Worm (Caenorhabditis elegans) whole organism, L1 larva: ENCODE measurements around the gene nspd-2.

Experiments
- C04F5.9 ChIP-seq: sonication (generic microtip); optimal IDR thresholded peaks from 2 replicates; lab custom pipeline; 2016; ENCODE audit warnings: missing genetic modification characterization, missing compliant biosample characterization
- C16A3.4 ChIP-seq: fragments of 150-350 bp; optimal IDR thresholded peaks from 2 replicates; lab custom pipeline; 2014; ENCODE audit warnings: missing biosample characterization, missing genetic modification characterization
- C34B4.2 ChIP-seq: sonication (generic microtip); optimal IDR thresholded peaks from 2 replicates; lab custom pipeline; 2017; ENCODE audit warnings: mild to moderate bottlenecking, missing genetic modification characterization, missing compliant biosample characterization
- F16B12.6 ChIP-seq: fragments of 150-350 bp; optimal IDR thresholded peaks from 2 replicates; lab custom pipeline; 2014; ENCODE audit warnings: missing biosample characterization, missing genetic modification characterization
- aha-1 ChIP-seq: fragments of 150-350 bp; optimal IDR thresholded peaks from 2 replicates; lab custom pipeline; 2014; ENCODE audit warnings: missing biosample characterization, missing genetic modification characterization
- aly-2 ChIP-seq: fragments of 150-350 bp; optimal IDR thresholded peaks from 2 replicates; lab custom pipeline; 2014; ENCODE audit warnings: missing biosample characterization, missing genetic modification characterization
- blmp-1 ChIP-seq: fragments of 150-350 bp; optimal IDR thresholded peaks from 2 replicates; lab custom pipeline; 2014; ENCODE audit warnings: missing biosample characterization, missing genetic modification characterization
- ceh-63 ChIP-seq: fragments of 200-800 bp; sonication (Bioruptor generic); optimal IDR thresholded peaks from 2 replicates; lab custom pipeline; 2018; ENCODE audit warnings: mild to moderate bottlenecking, missing genetic modification characterization, missing compliant biosample characterization
- ceh-8 ChIP-seq: fragments of 200-800 bp; sonication (Bioruptor generic); optimal IDR thresholded peaks from 2 replicates; lab custom pipeline; 2018; ENCODE audit warnings: mild to moderate bottlenecking, missing genetic modification characterization, moderate library complexity, missing compliant biosample characterization
- ceh-88 ChIP-seq: fragments of 200-800 bp; sonication (Bioruptor generic); IDR thresholded peaks from 2 replicates; pipeline ENCODE4 v1.3.6; 2022; ENCODE audit warnings: missing genetic modification characterization, missing compliant biosample characterization
- dpl-1 ChIP-seq, 3 experiments: fragments of 150-350 bp in 2 of 3; sonication (generic microtip) in 1 of 3; optimal IDR thresholded peaks; 2 replicates each; lab custom pipeline; 2014 to 2017; ENCODE audit warnings: missing biosample characterization in 3 of 3, missing genetic modification characterization in 3 of 3, missing genetic modification reagents in 3 of 3
- dsc-1 ChIP-seq: sonication (generic microtip); optimal IDR thresholded peaks from 2 replicates; lab custom pipeline; 2016; ENCODE audit warnings: mild to moderate bottlenecking, missing genetic modification characterization, missing compliant biosample characterization
- efl-1 ChIP-seq, 4 experiments: fragments of 150-350 bp; optimal IDR thresholded peaks in 3 of 4; peaks in 1 of 4; 1 replicate in 1 of 4; 2 replicates in 3 of 4; lab custom pipeline; 2014; ENCODE audit warnings: missing biosample characterization in 2 of 4, missing genetic modification characterization in 2 of 4, missing genetic modification reagents in 2 of 4
- egl-13 ChIP-seq: sonication (generic microtip); optimal IDR thresholded peaks from 2 replicates; lab custom pipeline; 2016; ENCODE audit warnings: missing genotype, missing genetic modification reagents, missing genetic modification characterization, missing compliant biosample characterization
- egl-27 ChIP-seq, 2 experiments: fragments of 150-350 bp in 1 of 2; sonication (generic microtip); optimal IDR thresholded peaks; 3 replicates each; lab custom pipeline; 2017 to 2018; ENCODE audit warnings: missing biosample characterization in 2 of 2, missing genetic modification characterization in 2 of 2, missing genetic modification reagents in 2 of 2
- fkh-8 ChIP-seq: sonication (generic microtip); optimal IDR thresholded peaks from 2 replicates; lab custom pipeline; 2016; ENCODE audit warnings: mild to moderate bottlenecking, missing genetic modification characterization, missing compliant biosample characterization
- grh-1 ChIP-seq: fragments of 200-800 bp; sonication (Bioruptor generic); IDR thresholded peaks from 2 replicates; pipeline ENCODE4 v1.3.6; 2022; ENCODE audit warnings: missing genetic modification reagents, missing genetic modification characterization, missing compliant biosample characterization
- irx-1 ChIP-seq: sonication (generic microtip); optimal IDR thresholded peaks from 2 replicates; lab custom pipeline; 2016; ENCODE audit warnings: missing genetic modification characterization, missing compliant biosample characterization
- jun-1 ChIP-seq: fragments of 150-350 bp; optimal IDR thresholded peaks from 2 replicates; lab custom pipeline; 2014; ENCODE audit warnings: missing biosample characterization, missing genetic modification reagents, missing genetic modification characterization
- lin-14 ChIP-seq: fragments of 200-800 bp; sonication (Bioruptor generic); optimal IDR thresholded peaks from 2 replicates; lab custom pipeline; 2018; ENCODE audit warnings: mild to moderate bottlenecking, missing genetic modification characterization, moderate library complexity, missing compliant biosample characterization
- lir-3 ChIP-seq: sonication (generic microtip); optimal IDR thresholded peaks from 2 replicates; lab custom pipeline; 2016; ENCODE audit warnings: mild to moderate bottlenecking, missing genetic modification characterization, moderate library complexity, missing compliant biosample characterization; ENCODE audit not compliant: poor library complexity
- mdl-1 ChIP-seq, 2 experiments: fragments of 150-350 bp; optimal IDR thresholded peaks; 2 replicates each; lab custom pipeline; 2014 to 2017; ENCODE audit warnings: missing biosample characterization in 2 of 2, missing genetic modification characterization in 2 of 2, inconsistent platforms in 1 of 2
- nhr-11 ChIP-seq: fragments of 150-350 bp; optimal IDR thresholded peaks from 2 replicates; lab custom pipeline; 2014; ENCODE audit warnings: missing biosample characterization, missing genetic modification characterization
- nhr-12 ChIP-seq: sonication (generic microtip); optimal IDR thresholded peaks from 2 replicates; lab custom pipeline; 2017; ENCODE audit warnings: missing biosample characterization, missing genetic modification characterization
- nhr-71 ChIP-seq: sonication (generic microtip); optimal IDR thresholded peaks from 2 replicates; lab custom pipeline; 2016; ENCODE audit warnings: mild to moderate bottlenecking, missing genetic modification characterization, moderate library complexity, missing compliant biosample characterization
- nhr-76 ChIP-seq: sonication (generic microtip); optimal IDR thresholded peaks from 2 replicates; lab custom pipeline; 2017; ENCODE audit warnings: missing biosample characterization, missing genetic modification characterization
- nhr-77 ChIP-seq: fragments of 150-350 bp; optimal IDR thresholded peaks from 2 replicates; lab custom pipeline; 2014; ENCODE audit warnings: missing biosample characterization, missing genetic modification characterization
- nhr-85 ChIP-seq: sonication (generic microtip); peaks from one replicate; lab custom pipeline; 2016; ENCODE audit warnings: missing genetic modification characterization, inconsistent platforms, missing compliant biosample characterization
- pax-3 ChIP-seq: fragments of 200-800 bp; sonication (Bioruptor generic); optimal IDR thresholded peaks from 2 replicates; lab custom pipeline; 2018; ENCODE audit warnings: mild to moderate bottlenecking, missing genetic modification characterization, moderate library complexity, missing compliant biosample characterization
- pqm-1 ChIP-seq: sonication (generic microtip); optimal IDR thresholded peaks from 3 replicates; lab custom pipeline; 2017; ENCODE audit warnings: missing biosample characterization, missing genetic modification characterization
- skn-1 ChIP-seq: fragments of 150-350 bp; optimal IDR thresholded peaks from 2 replicates; lab custom pipeline; 2014; ENCODE audit warnings: missing biosample characterization, missing genetic modification characterization
- snpc-4 ChIP-seq: fragments of 150-350 bp; optimal IDR thresholded peaks from 2 replicates; lab custom pipeline; 2014; ENCODE audit warnings: missing biosample characterization, missing genetic modification characterization
- unc-130 ChIP-seq: fragments of 150-350 bp; optimal IDR thresholded peaks from 2 replicates; lab custom pipeline; 2017; ENCODE audit warnings: missing biosample characterization, missing genetic modification characterization, inconsistent platforms
- unc-62 ChIP-seq: fragments of 150-350 bp; optimal IDR thresholded peaks from 2 replicates; lab custom pipeline; 2014; ENCODE audit warnings: missing biosample characterization, missing genetic modification reagents, missing genetic modification characterization
- unc-86 ChIP-seq: sonication (generic microtip); optimal IDR thresholded peaks from 2 replicates; lab custom pipeline; 2016; ENCODE audit warnings: missing genetic modification characterization, missing compliant biosample characterization
- vab-15 ChIP-seq: sonication (generic microtip); optimal IDR thresholded peaks from 2 replicates; lab custom pipeline; 2017; ENCODE audit warnings: missing genotype, mild to moderate bottlenecking, missing genetic modification characterization, missing compliant biosample characterization
- zag-1 ChIP-seq: fragments of 150-350 bp; optimal IDR thresholded peaks from 2 replicates; lab custom pipeline; 2014; ENCODE audit warnings: missing biosample characterization, missing genetic modification characterization
- ztf-11 ChIP-seq, 2 experiments: sonication (generic microtip); optimal IDR thresholded peaks; 2 replicates each; lab custom pipeline; 2016 to 2017; ENCODE audit warnings: missing genetic modification characterization in 2 of 2, missing biosample characterization in 1 of 2, missing compliant biosample characterization in 1 of 2
- ztf-4 ChIP-seq: fragments of 150-350 bp; optimal IDR thresholded peaks from 2 replicates; lab custom pipeline; 2014; ENCODE audit warnings: missing biosample characterization, missing genetic modification characterization

Gene nspd-2

DNA sequence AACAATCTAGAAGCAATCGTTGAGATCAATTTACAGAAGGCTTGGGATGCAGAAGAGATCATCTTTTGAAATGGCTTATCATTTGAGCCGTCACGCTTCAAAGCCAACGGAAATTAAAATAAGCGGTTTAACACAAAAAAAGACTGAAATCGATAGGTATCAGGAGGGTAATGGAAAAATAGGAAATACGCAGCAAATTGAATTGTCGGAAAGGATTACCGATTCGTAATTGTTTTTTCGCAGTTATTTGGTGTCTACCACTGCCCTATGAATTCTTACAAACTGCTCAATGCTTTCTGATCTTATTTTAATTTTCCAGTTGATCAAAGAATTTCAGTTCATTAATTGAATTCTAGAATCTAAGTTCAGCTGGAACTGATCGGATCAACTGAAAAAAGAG lies 32.4 kb upstream of the nspd-2 start (continued):
- no peak for TF ChIP-seq C04F5.9 (tag; lab: Kevin White, UChicago)
- no peak for TF ChIP-seq egl-13 (tag; lab: Kevin White, UChicago)
- TF ChIP-seq nhr-71 (tag; lab: Kevin White, UChicago): peak; percentile 53
- TF ChIP-seq grh-1 (GFP tag; lab: Robert Waterston, UW): no peak
- TF ChIP-seq dpl-1 (GFP tag; optimal IDR thresholded peaks at IDR 0.05; lab: Kevin White, UChicago): no peak
- TF ChIP-seq snpc-4 (tag; lab: Kevin White, UChicago): no peak
- TF ChIP-seq irx-1 (tag; lab: Kevin White, UChicago): no peak
- no peak for TF ChIP-seq pqm-1 (tag; lab: Kevin White, UChicago)
- TF ChIP-seq dsc-1 (tag; lab: Kevin White, UChicago): peak; percentile 68
- TF ChIP-seq, all 84 proteins: peak for 5

DNA sequence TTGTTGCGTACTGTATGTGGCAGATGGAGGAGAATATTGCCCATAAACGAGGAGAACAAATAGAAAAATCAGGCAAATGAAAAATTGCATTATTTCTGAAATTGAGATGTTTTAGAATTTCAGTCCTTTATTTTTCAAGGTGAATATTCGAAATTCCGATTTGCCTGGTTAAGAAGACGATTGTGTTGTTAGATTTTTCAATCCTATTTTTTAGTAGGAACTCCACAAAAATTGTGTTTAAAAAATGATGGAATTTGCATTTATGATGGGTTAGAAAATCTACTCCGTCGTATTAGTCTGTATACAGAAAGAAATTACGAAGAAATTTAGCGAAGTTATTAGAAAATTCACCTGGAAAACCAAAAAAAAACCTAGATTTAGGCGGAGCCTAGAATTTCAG lies 28.4 kb upstream of the nspd-2 start, which contains the start of gene egl-20:
Gene egl-20, minus strand, starts transcription at position 101 of the 400 bp plus-strand sequence.
- TF ChIP-seq dsc-1 (tag; lab: Kevin White, UChicago) (no peak), ceh-8 (GFP tag; lab: Kevin White, UChicago) (no peak), unc-86 (tag; lab: Kevin White, UChicago) (no peak), skn-1 (no peak), lin-14 (GFP tag; lab: Kevin White, UChicago) (no peak), egl-13 (tag; lab: Kevin White, UChicago) (no peak), C34B4.2 (tag; lab: Kevin White, UChicago) (no peak), pqm-1 (tag; lab: Kevin White, UChicago) (no peak)

DNA sequence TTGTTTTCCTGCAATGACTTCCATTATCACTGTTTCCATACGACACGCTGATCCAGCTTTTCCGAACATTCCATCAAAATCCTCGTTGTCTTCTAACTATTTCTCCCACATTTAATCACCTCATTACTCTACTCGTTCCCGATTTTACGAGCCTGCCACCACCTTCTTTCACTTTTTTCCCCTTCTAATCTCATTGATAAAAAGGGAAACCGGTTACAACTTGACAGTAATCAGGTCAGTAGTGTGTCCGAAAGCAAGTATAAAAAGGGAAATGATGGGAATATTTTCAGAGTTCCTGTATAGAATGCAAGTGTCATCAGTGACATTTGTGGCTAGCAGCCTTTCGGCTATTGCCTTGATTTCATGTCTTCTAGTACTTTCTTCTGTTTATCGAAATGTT lies 22.2 kb upstream of the nspd-2 start, which contains the start of gene col-123:
Gene col-123, plus strand, starts transcription at position 301 of the 400 bp plus-strand sequence.
- TF ChIP-seq C34B4.2 (tag; lab: Kevin White, UChicago) (no peak), unc-62 (GFP tag; lab: Kevin White, UChicago) (no peak), blmp-1 (peak; percentile 53)

DNA sequence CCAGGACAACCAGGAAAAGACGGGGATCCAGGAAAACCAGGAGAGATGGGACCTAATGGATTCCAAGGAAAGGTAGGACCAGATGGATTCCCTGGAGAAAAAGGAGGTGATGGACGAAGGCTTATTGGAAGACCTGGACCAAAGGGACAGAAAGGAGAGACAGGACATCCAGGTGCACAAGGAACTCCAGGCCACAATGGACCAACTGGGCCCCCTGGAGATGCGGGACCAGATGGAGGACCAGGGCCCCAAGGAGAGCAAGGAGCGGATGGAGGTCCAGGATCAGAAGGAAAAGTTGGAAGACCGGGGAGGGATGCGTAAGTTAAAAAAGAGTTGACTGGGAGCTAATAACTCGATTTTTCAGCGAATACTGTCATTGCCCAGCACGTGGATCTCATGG lies 21.3 kb upstream of the nspd-2 start:
- TF ChIP-seq egl-13 (tag; lab: Kevin White, UChicago) (no peak), jun-1 (tag; lab: Kevin White, UChicago) (no peak), C34B4.2 (tag; lab: Kevin White, UChicago) (no peak)

DNA sequence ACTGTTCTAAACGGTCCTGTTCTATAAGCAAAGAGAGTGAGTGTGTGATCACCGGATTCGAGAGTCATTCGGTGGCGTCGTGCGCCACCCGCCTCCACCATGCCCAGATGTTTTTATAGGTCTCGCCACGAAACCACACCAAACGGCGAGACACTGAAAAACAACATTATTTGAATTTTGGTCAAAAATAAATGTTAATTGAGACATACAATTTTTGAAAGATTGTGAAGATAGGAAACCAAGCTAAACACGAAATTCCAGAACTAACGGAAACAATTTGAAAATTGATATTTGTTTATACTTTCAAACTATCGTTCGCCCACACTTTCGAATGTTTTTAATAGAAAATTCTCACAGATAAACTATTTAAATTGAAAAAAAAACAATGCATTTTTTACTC lies 19.4 kb upstream of the nspd-2 start, which contains the start of gene catp-6:
Gene catp-6, minus strand, starts transcription at position 101 of the 400 bp plus-strand sequence.
- TF ChIP-seq efl-1 (optimal IDR thresholded peaks at IDR 0.05; lab: Kevin White, UChicago) (no peak), efl-1 (GFP tag; optimal IDR thresholded peaks at IDR 0.05 in 1 of 2; lab: Kevin White, UChicago) (peak in 1 of 2 experiments; percentile 89), snpc-4 (tag; lab: Kevin White, UChicago) (no peak), aly-2 (no peak)

DNA sequence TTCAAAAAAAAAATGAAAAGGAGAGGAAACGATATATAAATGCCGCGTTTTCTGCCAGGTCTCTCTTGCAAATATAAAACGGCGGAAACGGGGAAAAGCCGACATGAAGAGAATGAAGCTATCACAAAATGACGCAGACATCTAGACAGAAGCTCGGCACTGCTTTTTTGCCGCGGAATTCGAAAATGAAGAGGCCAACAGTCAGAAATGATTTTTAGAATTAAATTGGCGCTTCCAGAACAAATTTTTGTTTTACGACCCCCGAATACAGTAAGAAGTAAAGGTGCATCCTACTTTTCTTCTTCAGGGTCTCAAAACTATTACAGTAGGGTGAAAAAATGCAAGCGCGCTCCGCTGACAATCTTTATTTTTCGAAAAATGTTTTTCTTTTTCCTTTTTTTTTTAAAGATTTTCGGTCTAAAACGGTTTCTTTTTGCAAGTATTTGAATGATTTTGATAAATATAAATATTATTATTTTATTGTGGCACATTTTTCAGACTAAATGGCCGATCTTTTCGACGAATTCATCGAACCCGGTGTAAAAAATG lies 18.6 kb upstream of the nspd-2 start, which contains the start of gene mtr-4:
Gene mtr-4, plus strand, starts transcription at position 499 of the 549 bp plus-strand sequence.
- no peak for TF ChIP-seq ceh-88 (GFP tag; lab: Robert Waterston, UW)
- TF ChIP-seq ztf-11 (tag; optimal IDR thresholded peaks at IDR 0.05; lab: Kevin White, UChicago): no peak
- no peak for TF ChIP-seq C16A3.4
- no peak for TF ChIP-seq F16B12.6 (tag; lab: Kevin White, UChicago)
- TF ChIP-seq nhr-71 (tag; lab: Kevin White, UChicago): peak; percentile 55
- no peak for TF ChIP-seq egl-13 (tag; lab: Kevin White, UChicago)
- no peak for TF ChIP-seq pax-3
- no peak for TF ChIP-seq zag-1
- TF ChIP-seq egl-27 (tag; optimal IDR thresholded peaks at IDR 0.05; lab: Kevin White, UChicago): no peak
- TF ChIP-seq nhr-85 (tag; lab: Kevin White, UChicago): no peak
- no peak for TF ChIP-seq mdl-1 (tag; optimal IDR thresholded peaks at IDR 0.05; lab: Kevin White, UChicago)
- TF ChIP-seq jun-1 (tag; lab: Kevin White, UChicago): no peak
- no peak for TF ChIP-seq C34B4.2 (tag; lab: Kevin White, UChicago)
- no peak for TF ChIP-seq aha-1 (tag; lab: Kevin White, UChicago)
- TF ChIP-seq nhr-76 (tag; lab: Kevin White, UChicago): no peak
- TF ChIP-seq nhr-77: no peak
- TF ChIP-seq ceh-8 (GFP tag; lab: Kevin White, UChicago): no peak
- peak; percentile 8 for TF ChIP-seq fkh-8 (tag; lab: Kevin White, UChicago)
- TF ChIP-seq nhr-12: no peak
- no peak for TF ChIP-seq vab-15 (tag; lab: Kevin White, UChicago)
- TF ChIP-seq aly-2: no peak
- TF ChIP-seq nhr-11 (tag; lab: Kevin White, UChicago): no peak
- no peak for TF ChIP-seq lir-3 (tag; lab: Kevin White, UChicago)
- no peak for TF ChIP-seq ztf-4 (tag; lab: Kevin White, UChicago)
- peak; percentile 6 for TF ChIP-seq unc-130
- TF ChIP-seq efl-1 (optimal IDR thresholded peaks at IDR 0.05; lab: Kevin White, UChicago): peak; percentile 32 to 69
- TF ChIP-seq efl-1 (GFP tag; optimal IDR thresholded peaks at IDR 0.05 in 1 of 2; lab: Kevin White, UChicago): peak; percentile 73 to 95
- no peak for TF ChIP-seq ceh-63 (GFP tag; lab: Kevin White, UChicago)
- TF ChIP-seq pqm-1 (tag; lab: Kevin White, UChicago): no peak
